Fruit fly (Drosophila melanogaster) whole organism, prepupa: ENCODE measurements around the gene Sp7.

Experiments
- CG32006 ChIP-seq: fragments of 200-800 bp; sonication (Bioruptor generic); optimal IDR thresholded peaks from 3 replicates; lab custom pipeline; 2017; ENCODE audit warnings: missing biosample characterization, mild to moderate bottlenecking, missing genetic modification characterization
- CG34406 ChIP-seq: fragments of 200-800 bp; sonication (Bioruptor generic); optimal IDR thresholded peaks from 3 replicates; lab custom pipeline; 2016; ENCODE audit warnings: missing biosample characterization, missing genetic modification characterization
- CG6808 ChIP-seq: fragments of 200-800 bp; sonication (Bioruptor generic); optimal IDR thresholded peaks from 3 replicates; lab custom pipeline; 2017; ENCODE audit warnings: missing biosample characterization, missing genetic modification characterization, mild to moderate bottlenecking, moderate library complexity, missing genetic modification reagents
- CG9139 ChIP-seq: fragments of 200-800 bp; sonication (Bioruptor generic); optimal IDR thresholded peaks from 3 replicates; lab custom pipeline; 2017; ENCODE audit warnings: missing biosample characterization, mild to moderate bottlenecking, missing genetic modification characterization
- Eip78C ChIP-seq: fragments of 200-800 bp; sonication (Bioruptor generic); peaks from one replicate; lab custom pipeline; 2016; ENCODE audit warnings: missing biosample characterization, missing genetic modification characterization
- Hr39 ChIP-seq: fragments of 200-800 bp; sonication (Bioruptor generic); optimal IDR thresholded peaks from 2 replicates; lab custom pipeline; 2016; ENCODE audit warnings: missing biosample characterization, missing genetic modification characterization
- Hr4 ChIP-seq: fragments of 200-800 bp; sonication (Bioruptor generic); optimal IDR thresholded peaks from 3 replicates; lab custom pipeline; 2016; ENCODE audit warnings: missing biosample characterization, missing genetic modification characterization
- cyc ChIP-seq: fragments of 200-800 bp; sonication (Bioruptor generic); optimal IDR thresholded peaks from 3 replicates; lab custom pipeline; 2016; ENCODE audit warnings: missing biosample characterization, missing genetic modification characterization

The Sp7 gene

dm6 chr3R:7813518-7813917 is 53.9 kb downstream of the Sp7 start:
- no peak for TF ChIP-seq CG6808 (GFP tag; lab: Kevin White, UChicago)
- TF ChIP-seq cyc (GFP tag; lab: Kevin White, UChicago): no peak
- no peak for TF ChIP-seq Hr39
- TF ChIP-seq CG32006 (GFP tag; lab: Kevin White, UChicago): no peak
- no peak for TF ChIP-seq CG34406 (GFP tag; lab: Kevin White, UChicago)
- no peak for TF ChIP-seq CG9139 (GFP tag; lab: Kevin White, UChicago)
- no peak for TF ChIP-seq Eip78C (GFP tag; lab: Kevin White, UChicago)
- no peak for TF ChIP-seq Hr4 (GFP tag; lab: Kevin White, UChicago)
